Fruit fly (Drosophila melanogaster): Measurements from ENCODE around the gene CG15561.

The CG15561 gene

dm6 chr3R:31241109-31241508 is 25.4 kb upstream of the CG15561 start (continued):
- TF ChIP-seq HLH3B (GFP tag; IDR thresholded peaks at IDR 0.05) (no peak), CG9437 (GFP tag; optimal IDR thresholded peaks at IDR 0.05) (no peak), Sox102F (GFP tag; optimal IDR thresholded peaks at IDR 0.05) (peak; percentile 16), sens (GFP tag) (peak; percentile 62), CG18262 (tag; optimal IDR thresholded peaks at IDR 0.05) (no peak), CG15269 (tag; optimal IDR thresholded peaks at IDR 0.05) (no peak), Bteb2 (GFP tag; optimal IDR thresholded peaks at IDR 0.05) (no peak), CG1603 (tag; optimal IDR thresholded peaks at IDR 0.05) (peak; percentile 20), wdn (GFP tag; IDR thresholded peaks at IDR 0.05) (no peak), CG6791 (GFP tag; IDR thresholded peaks at IDR 0.05; ENCODE audit: partially characterized antibody) (no peak), Hsf (GFP tag; optimal IDR thresholded peaks at IDR 0.05) (no peak), jing (GFP tag; optimal IDR thresholded peaks at IDR 0.05) (no peak), zfh2 (GFP tag; optimal IDR thresholded peaks at IDR 0.05) (no peak), CG6813 (GFP tag; optimal IDR thresholded peaks at IDR 0.05) (peak; percentile 19), Fer2 (tag; optimal IDR thresholded peaks at IDR 0.05) (no peak), CG2889 (GFP tag; IDR thresholded peaks at IDR 0.05) (no peak), Eip74EF (GFP tag; optimal IDR thresholded peaks at IDR 0.05) (no peak), Lim3 (GFP tag; IDR thresholded peaks at IDR 0.05) (no peak), HmgZ (tag; optimal IDR thresholded peaks at IDR 0.05) (no peak), Nf-YB (GFP tag; optimal IDR thresholded peaks at IDR 0.05) (no peak), CG1602 (GFP tag; optimal IDR thresholded peaks at IDR 0.05) (no peak), CG5245 (GFP tag; optimal IDR thresholded peaks at IDR 0.05) (no peak), ranshi (GFP tag; IDR thresholded peaks at IDR 0.05) (no peak), dmrt11E (tag; optimal IDR thresholded peaks at IDR 0.05) (no peak), Lpt (GFP tag; optimal IDR thresholded peaks at IDR 0.05) (no peak), lab (GFP tag; optimal IDR thresholded peaks at IDR 0.05) (no peak), da (GFP tag; optimal IDR thresholded peaks at IDR 0.05) (no peak), CG31365 (tag; optimal IDR thresholded peaks at IDR 0.05) (no peak), disco-r (GFP tag; optimal IDR thresholded peaks at IDR 0.05) (no peak), CG10321 (GFP tag; IDR thresholded peaks at IDR 0.05) (no peak), ara (GFP tag; IDR thresholded peaks at IDR 0.05) (no peak), ash1 (GFP tag; optimal IDR thresholded peaks at IDR 0.05) (no peak), CG2116 (GFP tag; optimal IDR thresholded peaks at IDR 0.05) (no peak), fru (optimal IDR thresholded peaks at IDR 0.05) (no peak), CG9609 (GFP tag; optimal IDR thresholded peaks at IDR 0.05) (no peak), CG7372 (GFP tag; IDR thresholded peaks at IDR 0.05) (no peak), ems (GFP tag; optimal IDR thresholded peaks at IDR 0.05) (no peak), sr (GFP tag; IDR thresholded peaks at IDR 0.05) (no peak), HLH54F (GFP tag; optimal IDR thresholded peaks at IDR 0.05) (no peak), CG2129 (GFP tag; IDR thresholded peaks at IDR 0.05; ENCODE audit: partially characterized antibody) (no peak), prd (optimal IDR thresholded peaks at IDR 0.05) (no peak), prd (GFP tag; IDR thresholded peaks at IDR 0.05) (no peak), so (GFP tag; IDR thresholded peaks at IDR 0.05) (no peak), CG14667 (GFP tag; IDR thresholded peaks at IDR 0.05) (no peak), MESR4 (GFP tag; optimal IDR thresholded peaks at IDR 0.05) (no peak), trem (tag; optimal IDR thresholded peaks at IDR 0.05) (no peak), CG32532 (GFP tag; IDR thresholded peaks at IDR 0.05) (no peak), CG10565 (GFP tag; optimal IDR thresholded peaks at IDR 0.05) (no peak), fd102C (GFP tag; optimal IDR thresholded peaks at IDR 0.05) (no peak), bab2 (GFP tag; optimal IDR thresholded peaks at IDR 0.05) (no peak), CG11093 (GFP tag; IDR thresholded peaks at IDR 0.05) (no peak), CG6854 (GFP tag; optimal IDR thresholded peaks at IDR 0.05) (no peak), zen2 (GFP tag; IDR thresholded peaks at IDR 0.05; ENCODE audit: partially characterized antibody) (no peak)
